Worm (Caenorhabditis elegans): ENCODE data around the gene F13E9.19.

F13E9.19 gene

DNA sequence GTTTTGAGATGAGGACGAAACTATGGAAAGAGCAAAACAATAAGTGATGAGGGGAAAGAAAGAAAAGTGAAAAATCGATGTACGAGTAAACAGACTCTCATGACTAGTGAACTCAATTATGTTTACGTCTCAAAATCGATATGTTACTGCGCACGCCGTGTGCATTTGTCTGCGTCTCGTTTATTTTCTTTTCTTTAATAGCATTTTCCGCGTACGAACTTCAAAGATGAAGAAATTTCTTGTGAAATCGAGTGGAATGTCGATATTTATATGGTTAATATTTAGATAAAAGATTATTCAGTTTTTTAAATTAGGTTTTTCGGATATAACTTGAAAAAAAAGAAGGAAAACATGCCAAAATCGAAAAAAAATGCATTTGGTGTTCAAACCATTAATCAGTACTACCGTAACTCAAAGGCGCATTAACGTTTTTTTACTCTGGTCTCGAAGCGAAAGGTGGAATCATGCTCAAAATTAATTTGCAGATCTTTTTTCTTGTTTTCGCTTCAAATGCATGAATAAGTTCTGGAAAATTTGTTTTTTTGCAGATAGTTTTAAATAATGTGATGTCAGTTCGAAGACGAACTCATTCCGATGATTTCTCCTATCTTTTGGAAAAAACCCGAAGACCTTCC lies 37.8 kb downstream of the F13E9.19 start, which contains the start of gene fic-1 (continued):
- TF ChIP-seq lin-13 (GFP tag; optimal IDR thresholded peaks at IDR 0.05) (peak; percentile 14), ces-1 (GFP tag; optimal IDR thresholded peaks at IDR 0.05) (peak; percentile 96), snpc-4 (tag; optimal IDR thresholded peaks at IDR 0.05) (peak; percentile 13), nhr-19 (GFP tag; conservative IDR thresholded peaks at IDR 0.05) (peak; percentile 46), tlp-1 (tag; optimal IDR thresholded peaks at IDR 0.05) (no peak), dsc-1 (tag; optimal IDR thresholded peaks at IDR 0.05) (peak; percentile 52), mep-1 (tag; optimal IDR thresholded peaks at IDR 0.05) (peak; percentile 65), alr-1 (tag; optimal IDR thresholded peaks at IDR 0.05; ENCODE audit: borderline replicate concordance) (no peak), tbx-2 (tag; optimal IDR thresholded peaks at IDR 0.05) (peak; percentile 63), xbp-1 (tag; optimal IDR thresholded peaks at IDR 0.05) (peak; percentile 46), nhr-77 (tag; optimal IDR thresholded peaks at IDR 0.05) (no peak), lsy-2 (tag; optimal IDR thresholded peaks at IDR 0.05) (peak; percentile 60 to 74), nhr-76 (tag; optimal IDR thresholded peaks at IDR 0.05) (no peak), ztf-4 (tag; optimal IDR thresholded peaks at IDR 0.05) (peak; percentile 61), zip-4 (GFP tag; optimal IDR thresholded peaks at IDR 0.05) (peak; percentile 6), fkh-8 (tag; optimal IDR thresholded peaks at IDR 0.05) (peak; percentile 84), pax-3 (tag; optimal IDR thresholded peaks at IDR 0.05) (peak; percentile 5), lin-35 (GFP tag; optimal IDR thresholded peaks at IDR 0.05) (peak; percentile 51 to 61), efl-1 (optimal IDR thresholded peaks at IDR 0.05) (peak; percentile 42 to 57), efl-1 (GFP tag; optimal IDR thresholded peaks at IDR 0.05 in 1 of 2) (peak; percentile 19 to 52), unc-86 (tag; optimal IDR thresholded peaks at IDR 0.05) (peak; percentile 44), sptf-1 (tag; optimal IDR thresholded peaks at IDR 0.05) (no peak), Y116A8C.19 (tag; optimal IDR thresholded peaks at IDR 0.05; ENCODE audit: borderline replicate concordance) (no peak)

ce11 chrIV:10948797-10949196 lies 49.6 kb downstream of the F13E9.19 start, which contains the start of gene Y69E1A.1:
TSS of gene Y69E1A.1 (minus strand) at chrIV:10948897.
- TF ChIP-seq ztf-4 (tag; optimal IDR thresholded peaks at IDR 0.05) = no peak
- TF ChIP-seq nhr-47 (tag; optimal IDR thresholded peaks at IDR 0.05) = no peak
- no peak for TF ChIP-seq lir-3 (tag; optimal IDR thresholded peaks at IDR 0.05; ENCODE audit: poor library complexity)
